Worm (Caenorhabditis elegans): ENCODE data around the gene nlp-46.

nlp-46 gene

ce11 chrV:12548830-12549229, 42.7 kb upstream of the nlp-46 start:
- TF ChIP-seq tab-1 (GFP tag; IDR thresholded peaks at IDR 0.05) (no peak), ref-1 (GFP tag; conservative IDR thresholded peaks at IDR 0.05) (no peak), cog-1 (tag; optimal IDR thresholded peaks at IDR 0.05) (no peak), T22C8.4 (GFP tag; IDR thresholded peaks at IDR 0.05) (no peak), klf-2 (GFP tag; conservative IDR thresholded peaks at IDR 0.05) (no peak), ztf-29 (GFP tag; IDR thresholded peaks at IDR 0.05) (no peak), flt-1 (GFP tag; IDR thresholded peaks at IDR 0.05) (no peak), med-1 (GFP tag; optimal IDR thresholded peaks at IDR 0.05; ENCODE audit: insufficient read depth) (no peak)

DNA sequence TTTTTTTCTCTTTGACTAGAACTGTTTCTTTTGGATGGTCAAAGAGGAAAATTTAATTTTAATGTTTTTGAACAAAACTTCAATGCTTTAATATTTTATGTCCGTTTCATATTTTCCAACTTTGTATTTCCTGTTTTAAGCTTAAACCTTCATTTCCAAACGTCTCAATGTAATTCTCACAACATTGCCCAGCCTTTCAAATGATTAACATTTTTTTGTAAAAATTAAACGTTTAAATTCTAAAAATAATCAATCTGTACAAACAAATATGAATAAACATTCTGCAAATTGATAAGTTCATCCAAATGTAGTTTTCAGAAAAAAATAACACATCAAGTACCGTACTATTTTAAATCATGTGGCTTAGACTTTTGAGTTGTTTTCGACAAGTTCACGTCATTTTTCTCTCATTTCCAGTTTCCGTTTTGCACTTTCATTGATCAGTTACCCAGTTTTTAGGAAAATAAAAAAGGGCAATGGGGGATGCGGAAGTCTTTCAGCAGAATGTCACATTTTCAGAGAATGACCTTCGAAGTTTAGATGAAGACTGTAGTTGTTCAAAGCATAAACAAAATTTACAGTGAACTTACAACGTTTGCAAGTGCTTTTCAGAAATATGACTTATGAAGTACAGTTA, 36.7 kb upstream of the nlp-46 start:
- no peak for TF ChIP-seq ztf-29 (GFP tag; IDR thresholded peaks at IDR 0.05)
- no peak for TF ChIP-seq med-1 (GFP tag; optimal IDR thresholded peaks at IDR 0.05; ENCODE audit: insufficient read depth)
- TF ChIP-seq ztf-23 (GFP tag; IDR thresholded peaks at IDR 0.05) = no peak
- TF ChIP-seq tab-1 (GFP tag; IDR thresholded peaks at IDR 0.05) = no peak
- no peak for TF ChIP-seq flt-1 (GFP tag; IDR thresholded peaks at IDR 0.05)
- no peak for TF ChIP-seq ref-1 (GFP tag; conservative IDR thresholded peaks at IDR 0.05)
- TF ChIP-seq klf-2 (GFP tag; conservative IDR thresholded peaks at IDR 0.05) = no peak
- TF ChIP-seq cog-1 (tag; optimal IDR thresholded peaks at IDR 0.05) = no peak
- TF ChIP-seq T22C8.4 (GFP tag; IDR thresholded peaks at IDR 0.05) = no peak

DNA sequence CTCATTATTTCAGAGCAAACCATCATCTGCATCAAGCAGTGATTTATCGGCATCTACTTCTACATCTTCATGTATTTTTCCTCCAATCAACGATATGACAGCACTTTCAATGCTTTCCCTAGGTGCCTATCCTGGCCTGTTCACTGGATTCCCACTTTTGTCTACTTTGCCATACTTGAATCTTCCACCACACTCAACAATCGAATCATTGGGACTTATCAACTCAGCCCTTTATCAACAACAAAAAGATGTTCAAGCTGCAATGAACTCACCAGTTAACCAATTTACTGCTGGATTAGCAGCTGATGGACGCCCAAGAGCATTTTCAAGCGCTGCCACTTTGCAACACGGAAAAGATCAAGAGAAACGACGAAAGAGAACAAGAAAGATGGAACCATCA, 35.1 kb upstream of the nlp-46 start:
- TF ChIP-seq klf-2 (GFP tag; conservative IDR thresholded peaks at IDR 0.05) (no peak), ztf-23 (GFP tag; IDR thresholded peaks at IDR 0.05) (no peak), cog-1 (tag; optimal IDR thresholded peaks at IDR 0.05) (no peak), tab-1 (GFP tag; IDR thresholded peaks at IDR 0.05) (no peak), med-1 (GFP tag; optimal IDR thresholded peaks at IDR 0.05; ENCODE audit: insufficient read depth) (no peak), ztf-29 (GFP tag; IDR thresholded peaks at IDR 0.05) (no peak)

DNA sequence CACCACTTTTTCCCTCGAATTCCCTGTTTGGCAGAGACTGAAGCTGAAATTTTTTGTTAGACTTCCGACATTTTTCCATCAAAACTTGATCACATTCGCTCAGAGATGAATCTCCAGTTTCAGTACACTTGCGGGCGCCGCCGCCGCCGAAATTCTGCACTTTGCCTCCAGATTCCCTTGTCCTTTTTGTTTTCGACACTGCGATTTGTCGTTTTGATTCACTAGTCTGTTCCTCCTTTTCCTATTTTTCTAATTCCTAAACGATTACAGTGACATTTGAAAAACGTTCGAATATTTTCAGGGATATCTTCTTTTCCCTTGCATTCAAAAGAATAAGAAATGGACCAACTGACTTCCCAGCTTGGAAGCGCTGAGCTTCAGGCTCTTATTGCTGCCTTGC, 34.7 kb upstream of the nlp-46 start, which contains the start of gene F45D3.2:
TSS of gene F45D3.2 (plus strand) at position 301 of the 400 bp plus-strand sequence.
- no peak for TF ChIP-seq tab-1 (GFP tag; IDR thresholded peaks at IDR 0.05)
- TF ChIP-seq ztf-29 (GFP tag; IDR thresholded peaks at IDR 0.05) = no peak
- no peak for TF ChIP-seq T22C8.4 (GFP tag; IDR thresholded peaks at IDR 0.05)
- TF ChIP-seq cog-1 (tag; optimal IDR thresholded peaks at IDR 0.05) = no peak
- TF ChIP-seq ztf-23 (GFP tag; IDR thresholded peaks at IDR 0.05) = no peak
- TF ChIP-seq med-1 (GFP tag; optimal IDR thresholded peaks at IDR 0.05; ENCODE audit: insufficient read depth) = no peak

DNA sequence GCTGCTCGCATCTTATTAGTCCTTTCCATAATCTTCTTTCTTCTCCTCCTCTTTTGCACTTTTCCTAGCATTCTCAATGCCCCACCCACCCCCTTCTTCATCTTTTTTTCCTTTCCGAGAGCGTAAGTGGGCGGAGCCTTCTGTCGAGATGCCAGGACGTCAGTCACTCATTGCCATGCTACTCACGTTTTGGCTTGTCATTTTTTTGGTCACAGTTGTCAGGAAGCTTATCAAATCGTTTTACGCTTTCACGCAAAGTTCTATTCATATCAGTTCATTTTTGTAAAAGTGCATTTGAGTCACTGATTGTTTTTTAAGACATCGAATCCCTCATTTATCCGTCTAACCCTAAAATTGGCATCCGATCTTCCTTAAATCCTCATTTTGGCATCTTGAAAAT, 33.9 kb upstream of the nlp-46 start:
- TF ChIP-seq ref-1 (GFP tag; conservative IDR thresholded peaks at IDR 0.05) (no peak), med-1 (GFP tag; optimal IDR thresholded peaks at IDR 0.05; ENCODE audit: insufficient read depth) (no peak), flt-1 (GFP tag; IDR thresholded peaks at IDR 0.05) (no peak), klf-2 (GFP tag; conservative IDR thresholded peaks at IDR 0.05) (no peak), ztf-23 (GFP tag; IDR thresholded peaks at IDR 0.05) (no peak), tab-1 (GFP tag; IDR thresholded peaks at IDR 0.05) (no peak), T22C8.4 (GFP tag; IDR thresholded peaks at IDR 0.05) (no peak), cog-1 (tag; optimal IDR thresholded peaks at IDR 0.05) (no peak)

DNA sequence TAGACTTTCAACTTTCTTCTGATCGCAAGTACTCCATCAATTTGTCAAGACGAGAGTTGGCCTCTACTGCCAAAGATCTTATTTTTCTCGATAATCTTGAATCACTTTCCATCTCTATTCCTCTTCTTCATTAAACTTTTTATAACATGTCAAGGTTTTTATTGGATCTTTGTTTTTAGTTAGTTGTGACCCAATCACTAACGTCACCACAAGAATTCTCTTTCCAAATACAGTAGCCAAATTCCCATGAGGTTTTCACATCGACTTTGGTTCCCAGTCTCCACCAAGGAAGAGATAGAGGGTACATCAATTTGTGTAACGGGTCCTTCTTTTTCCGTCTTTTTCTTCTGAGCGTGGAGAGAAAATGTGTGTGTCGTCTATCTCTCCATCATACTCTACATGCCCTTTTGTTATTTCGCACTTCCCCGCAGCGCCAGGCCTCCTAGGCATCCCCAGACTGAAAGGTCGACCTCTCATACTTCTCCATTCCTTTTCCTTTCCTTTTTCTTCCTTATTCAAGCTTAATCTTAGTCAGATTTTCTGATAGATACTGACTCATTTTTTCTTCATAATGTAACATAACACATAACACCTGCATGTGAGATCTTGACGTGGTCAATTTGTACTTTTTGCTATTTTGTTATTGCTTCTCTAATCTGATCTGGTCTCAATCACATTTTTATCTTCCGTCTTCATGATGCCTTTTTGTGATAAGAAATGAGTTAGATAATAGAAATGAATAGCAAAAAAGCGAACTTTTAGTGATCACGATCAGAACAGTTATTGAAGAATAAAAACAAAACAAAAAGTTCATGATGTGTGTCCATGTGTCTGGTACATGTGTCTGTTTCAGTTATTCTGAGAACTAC, 33.1 kb upstream of the nlp-46 start:
- TF ChIP-seq ztf-23 (GFP tag; IDR thresholded peaks at IDR 0.05) (no peak), flt-1 (GFP tag; IDR thresholded peaks at IDR 0.05) (no peak), ztf-29 (GFP tag; IDR thresholded peaks at IDR 0.05) (no peak), cog-1 (tag; optimal IDR thresholded peaks at IDR 0.05) (no peak), ref-1 (GFP tag; conservative IDR thresholded peaks at IDR 0.05) (no peak), klf-2 (GFP tag; conservative IDR thresholded peaks at IDR 0.05) (no peak), med-1 (GFP tag; optimal IDR thresholded peaks at IDR 0.05; ENCODE audit: insufficient read depth) (no peak), T22C8.4 (GFP tag; IDR thresholded peaks at IDR 0.05) (no peak), tab-1 (GFP tag; IDR thresholded peaks at IDR 0.05) (no peak)

DNA sequence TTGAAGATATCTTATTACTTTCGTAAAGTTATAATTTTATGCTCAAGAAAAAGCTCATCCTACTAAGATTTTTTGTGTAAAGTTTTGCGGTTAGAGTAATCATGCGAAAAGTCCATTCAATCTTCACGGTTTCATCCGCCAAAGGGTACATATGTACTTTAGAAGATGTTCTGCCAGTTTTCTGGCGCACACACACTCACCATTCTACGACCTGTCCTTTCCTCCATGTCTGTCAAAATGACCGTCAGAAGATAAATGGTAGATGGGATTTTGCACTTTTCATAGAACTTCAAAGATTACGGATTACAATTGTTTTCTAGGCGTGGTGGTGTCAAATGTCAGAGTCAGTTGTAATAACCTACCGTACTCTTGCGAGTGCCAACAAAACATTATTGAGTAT, 31.4 kb upstream of the nlp-46 start:
- TF ChIP-seq flt-1 (GFP tag; IDR thresholded peaks at IDR 0.05) (no peak), T22C8.4 (GFP tag; IDR thresholded peaks at IDR 0.05) (no peak), ztf-23 (GFP tag; IDR thresholded peaks at IDR 0.05) (no peak), tab-1 (GFP tag; IDR thresholded peaks at IDR 0.05) (no peak), klf-2 (GFP tag; conservative IDR thresholded peaks at IDR 0.05) (no peak), ztf-29 (GFP tag; IDR thresholded peaks at IDR 0.05) (no peak), cog-1 (tag; optimal IDR thresholded peaks at IDR 0.05) (no peak), med-1 (GFP tag; optimal IDR thresholded peaks at IDR 0.05; ENCODE audit: insufficient read depth) (no peak), ref-1 (GFP tag; conservative IDR thresholded peaks at IDR 0.05) (no peak)

ce11 chrV:12536409-12537038, 30.4 kb upstream of the nlp-46 start:
- TF ChIP-seq tab-1 (GFP tag; IDR thresholded peaks at IDR 0.05) (no peak), ztf-23 (GFP tag; IDR thresholded peaks at IDR 0.05) (no peak), klf-2 (GFP tag; conservative IDR thresholded peaks at IDR 0.05) (no peak), ztf-29 (GFP tag; IDR thresholded peaks at IDR 0.05) (no peak), med-1 (GFP tag; optimal IDR thresholded peaks at IDR 0.05; ENCODE audit: insufficient read depth) (no peak), flt-1 (GFP tag; IDR thresholded peaks at IDR 0.05) (no peak), cog-1 (tag; optimal IDR thresholded peaks at IDR 0.05) (no peak), ref-1 (GFP tag; conservative IDR thresholded peaks at IDR 0.05) (no peak), T22C8.4 (GFP tag; IDR thresholded peaks at IDR 0.05) (no peak)

DNA sequence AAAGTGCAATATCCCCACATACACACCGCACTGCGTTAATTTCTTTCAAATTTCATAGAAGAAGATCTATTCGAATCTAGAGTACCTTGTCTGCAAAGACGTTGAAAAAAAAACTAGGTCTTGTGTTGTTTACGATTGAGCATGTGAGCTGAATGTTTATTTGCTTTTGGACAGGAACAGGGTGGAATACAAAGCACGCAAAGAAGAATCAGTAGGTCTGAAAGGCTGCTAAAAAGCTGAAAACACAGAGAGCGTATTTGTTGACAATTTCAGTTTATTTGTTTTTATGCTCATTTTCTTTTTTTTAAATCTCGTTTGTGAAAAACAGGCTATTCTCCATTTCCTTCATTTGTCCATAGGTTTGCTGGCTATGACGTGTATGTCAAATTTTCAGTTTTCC, 28.9 kb upstream of the nlp-46 start:
- TF ChIP-seq ref-1 (GFP tag; conservative IDR thresholded peaks at IDR 0.05) (no peak), flt-1 (GFP tag; IDR thresholded peaks at IDR 0.05) (no peak), tab-1 (GFP tag; IDR thresholded peaks at IDR 0.05) (no peak), klf-2 (GFP tag; conservative IDR thresholded peaks at IDR 0.05) (no peak), ztf-29 (GFP tag; IDR thresholded peaks at IDR 0.05) (no peak), T22C8.4 (GFP tag; IDR thresholded peaks at IDR 0.05) (no peak), med-1 (GFP tag; optimal IDR thresholded peaks at IDR 0.05; ENCODE audit: insufficient read depth) (no peak), cog-1 (tag; optimal IDR thresholded peaks at IDR 0.05) (no peak), ztf-23 (GFP tag; IDR thresholded peaks at IDR 0.05) (no peak)
